Fruit fly (Drosophila melanogaster) whole organism, pupa: ENCODE results near the gene CG12689.

Source experiments
- CG10348 ChIP-seq: fragments of 200-800 bp; sonication (Bioruptor generic); IDR thresholded peaks from 2 replicates; pipeline ENCODE4 v1.3.6; 2022; ENCODE audit warnings: missing biosample characterization, missing genetic modification characterization
- CG12605 ChIP-seq: fragments of 200-800 bp; sonication (Bioruptor generic); IDR thresholded peaks from 2 replicates; pipeline ENCODE4 v1.3.6; 2022; ENCODE audit warnings: missing biosample characterization, missing genetic modification characterization
- CG13204 ChIP-seq: fragments of 200-800 bp; sonication (Bioruptor generic); optimal IDR thresholded peaks from 2 replicates; lab custom pipeline; 2018; ENCODE audit warnings: missing biosample characterization, mild to moderate bottlenecking, missing genetic modification characterization, moderate library complexity
- CG14655 ChIP-seq: fragments of 200-800 bp; sonication (Bioruptor generic); optimal IDR thresholded peaks from 3 replicates; lab custom pipeline; 2017; ENCODE audit warnings: mild to moderate bottlenecking, missing biosample characterization, missing genetic modification reagents, missing genetic modification characterization
- CG15710 ChIP-seq: fragments of 200-800 bp; sonication (Bioruptor generic); optimal IDR thresholded peaks from 2 replicates; lab custom pipeline; 2018; ENCODE audit warnings: missing biosample characterization, mild to moderate bottlenecking, missing genetic modification characterization, moderate library complexity
- CG17806 ChIP-seq: fragments of 200-800 bp; sonication (Bioruptor generic); optimal IDR thresholded peaks from 2 replicates; lab custom pipeline; 2018; ENCODE audit warnings: missing biosample characterization, mild to moderate bottlenecking, missing genetic modification characterization, moderate library complexity
- CG32121 ChIP-seq: fragments of 200-800 bp; sonication (Bioruptor generic); IDR thresholded peaks from 2 replicates; pipeline ENCODE4 v1.3.6; 2022; ENCODE audit warnings: missing biosample characterization, missing genetic modification characterization
- CG34367 ChIP-seq: fragments of 200-800 bp; sonication (Bioruptor generic); optimal IDR thresholded peaks from 2 replicates; lab custom pipeline; 2018; ENCODE audit warnings: missing biosample characterization, mild to moderate bottlenecking, missing genetic modification characterization
- CG4496 ChIP-seq: fragments of 200-800 bp; sonication (Bioruptor generic); IDR thresholded peaks from 3 replicates; pipeline ENCODE4 v1.3.6; 2022; ENCODE audit warnings: missing biosample characterization, missing genetic modification characterization
- CG8159 ChIP-seq: fragments of 200-800 bp; sonication (Bioruptor generic); optimal IDR thresholded peaks from 3 replicates; lab custom pipeline; 2018; ENCODE audit warnings: missing biosample characterization, mild to moderate bottlenecking, missing genetic modification characterization, moderate library complexity
- CG8301 ChIP-seq: fragments of 200-800 bp; sonication (Bioruptor generic); optimal IDR thresholded peaks from 2 replicates; lab custom pipeline; 2018; ENCODE audit warnings: missing biosample characterization, mild to moderate bottlenecking, missing genetic modification characterization
- CG9948 ChIP-seq: fragments of 200-800 bp; sonication (Bioruptor generic); optimal IDR thresholded peaks from 2 replicates; lab custom pipeline; 2018; ENCODE audit warnings: missing biosample characterization, mild to moderate bottlenecking, missing genetic modification characterization, moderate library complexity
- D1 ChIP-seq: fragments of 200-800 bp; sonication (Bioruptor generic); optimal IDR thresholded peaks from 2 replicates; lab custom pipeline; 2018; ENCODE audit warnings: missing biosample characterization, mild to moderate bottlenecking, missing genetic modification characterization, moderate library complexity
- EcR ChIP-seq: fragments of 200-800 bp; sonication (Bioruptor generic); optimal IDR thresholded peaks from 3 replicates; lab custom pipeline; 2019; ENCODE audit warnings: missing biosample characterization, missing genetic modification characterization, mild to moderate bottlenecking, moderate library complexity, missing genetic modification reagents
- Ets98B ChIP-seq: fragments of 200-800 bp; sonication (Bioruptor generic); IDR thresholded peaks from 2 replicates; pipeline ENCODE4 v1.3.6; 2022; ENCODE audit warnings: missing biosample characterization, missing genetic modification characterization
- Pif1A ChIP-seq: fragments of 200-800 bp; sonication (Bioruptor generic); optimal IDR thresholded peaks from 3 replicates; lab custom pipeline; 2016; ENCODE audit warnings: missing biosample characterization, missing genetic modification characterization
- Pif1B ChIP-seq: fragments of 200-800 bp; sonication (Bioruptor generic); optimal IDR thresholded peaks from 3 replicates; lab custom pipeline; 2016; ENCODE audit warnings: missing biosample characterization, missing genetic modification characterization
- Snoo ChIP-seq: fragments of 200-800 bp; sonication (Bioruptor generic); optimal IDR thresholded peaks from 3 replicates; lab custom pipeline; 2017; ENCODE audit warnings: missing biosample characterization, mild to moderate bottlenecking, missing genetic modification characterization, inconsistent platforms
- fd96Ca ChIP-seq: fragments of 200-800 bp; sonication (Bioruptor generic); IDR thresholded peaks from 3 replicates; pipeline ENCODE4 v1.3.6; 2022; ENCODE audit warnings: missing biosample characterization, missing genetic modification characterization
- gl ChIP-seq: fragments of 200-800 bp; sonication (Bioruptor generic); optimal IDR thresholded peaks from 2 replicates; lab custom pipeline; 2018; ENCODE audit warnings: missing biosample characterization, mild to moderate bottlenecking, missing genetic modification characterization
- rn ChIP-seq: fragments of 200-800 bp; sonication (Bioruptor generic); IDR thresholded peaks from 2 replicates; pipeline ENCODE4 v1.3.6; 2022; ENCODE audit warnings: missing biosample characterization, missing genetic modification characterization

CG12689 gene

DNA sequence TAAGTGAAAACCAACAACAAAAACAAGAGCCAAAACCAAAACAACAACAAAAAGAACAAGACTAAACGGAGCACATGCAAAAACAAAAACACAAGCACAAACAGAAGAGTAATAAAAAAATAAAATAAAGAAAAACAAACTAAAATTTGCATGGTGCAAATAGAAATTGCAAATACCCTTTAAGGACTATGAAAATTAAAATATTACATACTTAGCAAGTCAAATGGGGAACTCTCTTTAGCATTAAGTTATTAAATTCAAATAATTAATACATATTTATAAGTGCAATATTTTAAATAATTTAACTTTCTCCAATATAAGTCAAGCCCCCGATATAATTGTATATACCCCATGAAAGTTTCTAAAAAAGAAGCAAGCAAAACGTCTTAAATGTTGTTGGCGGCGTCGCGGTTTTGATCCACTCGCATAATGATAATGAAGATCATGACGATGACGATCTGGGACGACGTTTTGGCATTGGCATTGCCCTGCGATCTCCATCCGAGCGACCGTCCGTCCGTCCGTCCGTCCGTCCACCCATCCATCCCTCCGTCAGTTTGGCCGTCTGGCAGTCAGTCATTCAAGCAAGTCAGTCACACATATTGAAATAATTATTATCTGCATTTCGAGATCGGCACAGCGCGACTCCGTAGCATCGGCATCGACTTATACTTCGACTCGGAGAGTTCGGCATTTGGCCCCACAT, 45.0 kb downstream of the CG12689 start:
- TF ChIP-seq EcR (no peak), fd96Ca (GFP tag; lab: Robert Waterston, UW) (no peak), Pif1A (GFP tag; lab: Kevin White, UChicago) (peak; percentile 4), CG15710 (tag; lab: Kevin White, UChicago) (peak; percentile 81), rn (GFP tag; lab: Robert Waterston, UW) (no peak), Ets98B (GFP tag; lab: Robert Waterston, UW) (no peak), CG8301 (tag; lab: Kevin White, UChicago) (peak; percentile 37), CG17806 (tag; lab: Kevin White, UChicago) (peak; percentile 71), CG12605 (GFP tag; lab: Robert Waterston, UW) (no peak), CG4496 (0 out of 3 replicates have a peak, but pooled peaks have one; percentile 11), Pif1B (GFP tag; lab: Kevin White, UChicago) (no peak), CG13204 (GFP tag; lab: Kevin White, UChicago) (no peak), CG34367 (tag; lab: Kevin White, UChicago) (peak; percentile 69), Snoo (tag; lab: Kevin White, UChicago) (peak; percentile 2), D1 (peak; percentile 64), gl (peak; percentile 47), CG8159 (tag; lab: Kevin White, UChicago) (peak; percentile 84), CG10348 (GFP tag; lab: Robert Waterston, UW) (no peak), CG9948 (tag; lab: Kevin White, UChicago) (peak; percentile 78), CG14655 (GFP tag; lab: Kevin White, UChicago) (peak; percentile 70), CG32121 (GFP tag; lab: Robert Waterston, UW) (no peak)
- TF ChIP-seq, all 21 proteins: peak for 12

DNA sequence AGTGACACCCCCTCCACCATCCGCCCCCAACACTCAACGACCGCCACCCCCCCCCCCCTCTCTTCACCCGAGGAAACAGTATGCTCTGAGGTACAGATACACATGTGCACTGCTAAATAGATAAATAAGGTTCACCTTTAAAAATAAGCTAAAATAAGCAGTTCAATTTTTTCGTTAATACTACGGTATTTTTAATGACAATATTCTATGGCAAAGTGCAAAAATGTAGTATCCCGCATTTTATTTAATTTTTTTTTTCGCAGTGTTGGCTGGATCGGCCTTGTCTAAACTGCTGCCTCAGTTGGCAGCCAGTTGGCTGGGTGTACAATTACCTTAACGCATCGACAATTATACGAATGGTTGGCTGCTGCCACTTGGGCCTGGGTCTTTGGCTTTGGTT, 46.8 kb downstream of the CG12689 start:
- TF ChIP-seq D1 (peak; percentile 2), CG8159 (tag; lab: Kevin White, UChicago) (peak; percentile 46), CG32121 (GFP tag; lab: Robert Waterston, UW) (no peak), CG4496 (peak; percentile 64; the same call in 2 of the 3 replicates), CG12605 (GFP tag; lab: Robert Waterston, UW) (no peak), CG15710 (tag; lab: Kevin White, UChicago) (peak; percentile 33), fd96Ca (GFP tag; lab: Robert Waterston, UW) (peak; percentile 59; the same call in 2 of the 3 replicates), CG34367 (tag; lab: Kevin White, UChicago) (no peak), CG17806 (tag; lab: Kevin White, UChicago) (peak; percentile 54), Pif1A (GFP tag; lab: Kevin White, UChicago) (peak; percentile 46), CG10348 (GFP tag; lab: Robert Waterston, UW) (no peak), EcR (no peak), Ets98B (GFP tag; lab: Robert Waterston, UW) (0 out of 2 replicates have a peak, but pooled peaks have one; percentile 26), Pif1B (GFP tag; lab: Kevin White, UChicago) (no peak), Snoo (tag; lab: Kevin White, UChicago) (no peak), rn (GFP tag; lab: Robert Waterston, UW) (no peak), CG8301 (tag; lab: Kevin White, UChicago) (peak; percentile 41), CG14655 (GFP tag; lab: Kevin White, UChicago) (peak; percentile 66), gl (peak; percentile 3), CG9948 (tag; lab: Kevin White, UChicago) (peak; percentile 47), CG13204 (GFP tag; lab: Kevin White, UChicago) (peak; percentile 7)

DNA sequence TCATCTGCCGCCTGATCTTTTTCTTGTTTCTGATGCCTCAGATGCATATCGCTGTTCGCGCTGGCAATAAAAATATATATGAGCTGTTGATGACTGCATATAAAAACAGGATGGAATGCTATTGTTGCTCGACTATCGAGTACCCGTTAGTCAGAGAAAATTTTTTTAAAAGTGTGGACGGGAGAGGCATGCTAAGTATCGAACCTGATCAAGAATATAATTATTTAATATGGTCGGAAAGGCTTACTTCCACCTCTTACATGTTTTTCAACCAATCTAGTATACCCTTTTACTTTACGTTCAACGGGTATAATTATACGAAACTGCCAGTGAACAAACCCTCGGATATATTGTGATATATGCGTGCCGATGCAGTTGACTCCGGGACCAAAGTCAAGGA, 48.1 kb downstream of the CG12689 start:
- no peak for TF ChIP-seq CG32121 (GFP tag; lab: Robert Waterston, UW)
- TF ChIP-seq CG15710 (tag; lab: Kevin White, UChicago), result peak; percentile 62
- peak; percentile 60 for TF ChIP-seq CG17806 (tag; lab: Kevin White, UChicago)
- no peak for TF ChIP-seq Ets98B (GFP tag; lab: Robert Waterston, UW)
- no peak for TF ChIP-seq CG14655 (GFP tag; lab: Kevin White, UChicago)
- peak; percentile 62 for TF ChIP-seq Pif1B (GFP tag; lab: Kevin White, UChicago)
- TF ChIP-seq Pif1A (GFP tag; lab: Kevin White, UChicago), result peak; percentile 32
- TF ChIP-seq CG8159 (tag; lab: Kevin White, UChicago), result peak; percentile 75
- no peak for TF ChIP-seq CG13204 (GFP tag; lab: Kevin White, UChicago)
- peak; percentile 18 for TF ChIP-seq CG9948 (tag; lab: Kevin White, UChicago)
- peak; percentile 44 for TF ChIP-seq CG34367 (tag; lab: Kevin White, UChicago)
- TF ChIP-seq rn (GFP tag; lab: Robert Waterston, UW), result no peak

DNA sequence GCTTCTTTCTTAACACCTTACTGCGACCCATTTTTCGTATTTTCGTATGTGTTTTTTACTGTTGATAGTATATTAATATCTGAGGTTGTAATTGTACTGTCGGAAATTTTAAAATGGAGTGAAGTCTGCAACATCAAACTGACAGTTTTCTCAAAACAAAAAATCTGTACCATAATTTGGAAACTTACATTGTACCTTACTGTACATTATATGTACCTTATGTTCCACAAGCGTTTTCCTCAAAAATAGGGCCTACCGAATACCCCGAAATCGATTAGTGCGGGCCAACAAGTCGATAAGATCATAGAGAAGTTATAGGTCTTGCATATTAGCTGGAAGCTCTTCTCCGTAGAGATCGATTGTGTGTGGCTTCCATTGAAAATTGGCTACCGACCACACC, 49.1 kb downstream of the CG12689 start, which contains the start of gene CG32720:
Gene CG32720 (minus strand): TSS at position 101 of the 400 bp plus-strand sequence.
- no peak for TF ChIP-seq Snoo (tag; lab: Kevin White, UChicago)
- TF ChIP-seq D1, result no peak
- TF ChIP-seq Ets98B (GFP tag; lab: Robert Waterston, UW), result no peak
- TF ChIP-seq CG10348 (GFP tag; lab: Robert Waterston, UW), result no peak
- TF ChIP-seq CG8159 (tag; lab: Kevin White, UChicago), result no peak
- no peak for TF ChIP-seq fd96Ca (GFP tag; lab: Robert Waterston, UW)
- TF ChIP-seq gl, result no peak
- TF ChIP-seq CG14655 (GFP tag; lab: Kevin White, UChicago), result no peak
- TF ChIP-seq CG8301 (tag; lab: Kevin White, UChicago), result no peak
- TF ChIP-seq, all 21 proteins: peak for 0
